Fruit fly (Drosophila melanogaster) whole organism, wandering third instar larva: ENCODE data around the gene CG17839.

ENCODE experiments used
- Mio ChIP-seq: sonication (Bioruptor generic); optimal IDR thresholded peaks from 2 replicates; lab custom pipeline; 2016; ENCODE audit warnings: missing biosample characterization, missing genetic modification characterization
- foxo ChIP-seq, 2 experiments: fragments of 200-800 bp; sonication (Bioruptor generic); optimal IDR thresholded peaks; 2 replicates in 1 of 2; 3 replicates in 1 of 2; lab custom pipeline; 2016 to 2017; ENCODE audit warnings: missing biosample characterization in 2 of 2, missing genetic modification characterization in 2 of 2
- fru ChIP-seq: fragments of 200-800 bp; sonication (Bioruptor generic); optimal IDR thresholded peaks from 3 replicates; lab custom pipeline; 2016; ENCODE audit warnings: missing biosample characterization, mild to moderate bottlenecking, missing genetic modification characterization
- psq ChIP-seq: fragments of 200-800 bp; sonication (Bioruptor generic); optimal IDR thresholded peaks from 3 replicates; lab custom pipeline; 2017; ENCODE audit warnings: missing biosample characterization, mild to moderate bottlenecking, missing genetic modification characterization, moderate library complexity
- sv ChIP-seq: fragments of 200-800 bp; sonication (Bioruptor generic); optimal IDR thresholded peaks from 3 replicates; lab custom pipeline; 2016; ENCODE audit warnings: missing biosample characterization, missing genetic modification characterization

dm6 chr3L:14786230-14786850 is 18.6 kb upstream of the CG17839 start, which contains the start of the genes bmm and Tdrd3:
- TF ChIP-seq psq (peak; percentile 79), foxo (GFP tag; optimal IDR thresholded peaks at IDR 0.05; lab: Kevin White, UChicago) (peak in 1 of 2 experiments; percentile 83), Mio (GFP tag; lab: Kevin White, UChicago) (no peak), sv (GFP tag; lab: Kevin White, UChicago) (peak; percentile 58), fru (GFP tag; lab: Kevin White, UChicago) (peak; percentile 60)
